Worm (Caenorhabditis elegans): ENCODE data around the gene aqp-12.

DNA sequence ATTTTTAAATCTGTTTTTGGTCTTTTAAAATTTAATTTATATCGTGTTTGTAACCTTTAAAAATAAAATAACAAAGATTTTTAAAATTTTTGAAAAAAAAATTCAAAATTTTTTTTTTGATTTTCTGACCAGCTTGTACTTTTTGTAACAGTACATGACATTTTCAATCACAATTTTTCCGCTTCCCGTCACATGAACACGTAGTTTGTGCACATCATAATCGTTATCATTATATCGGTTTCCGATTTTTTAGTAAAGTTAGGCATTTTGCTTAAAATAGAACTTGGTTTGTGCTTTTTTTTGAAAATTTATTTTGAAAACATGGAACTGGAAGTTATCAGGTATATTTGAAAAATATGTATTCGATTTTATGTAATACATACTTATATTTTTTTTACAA is 16.3 kb upstream of the aqp-12 start:
- no peak for TF ChIP-seq lsy-2 (tag; optimal IDR thresholded peaks at IDR 0.05)
- no peak for TF ChIP-seq mep-1 (tag; optimal IDR thresholded peaks at IDR 0.05)
- TF ChIP-seq ztf-11 (tag; optimal IDR thresholded peaks at IDR 0.05), result no peak
- TF ChIP-seq nhr-237 (tag; optimal IDR thresholded peaks at IDR 0.05), result no peak
- TF ChIP-seq pha-4 (tag; optimal IDR thresholded peaks at IDR 0.05), result no peak
- no peak for TF ChIP-seq nhr-28 (tag; optimal IDR thresholded peaks at IDR 0.05)
- TF ChIP-seq mab-5 (tag; optimal IDR thresholded peaks at IDR 0.05), result no peak
- no peak for TF ChIP-seq lin-32 (GFP tag; optimal IDR thresholded peaks at IDR 0.05)
- TF ChIP-seq lin-13 (tag; optimal IDR thresholded peaks at IDR 0.05), result no peak
- TF ChIP-seq nhr-12 (tag; optimal IDR thresholded peaks at IDR 0.05), result no peak
- no peak for TF ChIP-seq unc-62 (GFP tag; optimal IDR thresholded peaks at IDR 0.05)
